Fruit fly (Drosophila melanogaster): ENCODE measurements around the gene Ddc.

Ddc gene

dm6 chr2L:19155937-19156736 is 36.0 kb upstream of the Ddc start:
- TF ChIP-seq fd96Ca (GFP tag; IDR thresholded peaks at IDR 0.05) (peak; percentile 64; the same call in 2 of the 3 replicates), CG10348 (GFP tag; IDR thresholded peaks at IDR 0.05) (no peak), CG4496 (GFP tag; IDR thresholded peaks at IDR 0.05) (peak; percentile 72), CG8301 (tag; optimal IDR thresholded peaks at IDR 0.05) (peak; percentile 32), CG13204 (GFP tag; optimal IDR thresholded peaks at IDR 0.05) (peak; percentile 99), CG14655 (GFP tag; optimal IDR thresholded peaks at IDR 0.05) (peak; percentile 65), D1 (tag; optimal IDR thresholded peaks at IDR 0.05) (no peak), CG17806 (tag; optimal IDR thresholded peaks at IDR 0.05) (peak; percentile 75), CG9948 (tag; optimal IDR thresholded peaks at IDR 0.05) (peak; percentile 66), Pif1B (GFP tag; optimal IDR thresholded peaks at IDR 0.05) (peak; percentile 88), CG15710 (tag; optimal IDR thresholded peaks at IDR 0.05) (peak; percentile 83), CG12605 (GFP tag; IDR thresholded peaks at IDR 0.05) (peak; percentile 98), Pif1A (GFP tag; optimal IDR thresholded peaks at IDR 0.05) (peak; percentile 74), Snoo (tag; optimal IDR thresholded peaks at IDR 0.05) (no peak), Ets98B (GFP tag; IDR thresholded peaks at IDR 0.05) (0 out of 2 replicates have a peak, but pooled peaks have one; percentile 22), rn (GFP tag; IDR thresholded peaks at IDR 0.05) (no peak), CG32121 (GFP tag; IDR thresholded peaks at IDR 0.05) (no peak), EcR (GFP tag; optimal IDR thresholded peaks at IDR 0.05) (peak; percentile 98), CG34367 (tag; optimal IDR thresholded peaks at IDR 0.05) (peak; percentile 89), gl (tag; optimal IDR thresholded peaks at IDR 0.05) (peak; percentile 98), CG8159 (tag; optimal IDR thresholded peaks at IDR 0.05) (peak; percentile 76)

- TF ChIP-seq Pif1B (GFP tag; optimal IDR thresholded peaks at IDR 0.05) (peak; percentile 13), CG13204 (GFP tag; optimal IDR thresholded peaks at IDR 0.05) (peak; percentile 95), gl (tag; optimal IDR thresholded peaks at IDR 0.05) (peak; percentile 51), CG9948 (tag; optimal IDR thresholded peaks at IDR 0.05) (no peak), CG10348 (GFP tag; IDR thresholded peaks at IDR 0.05) (no peak), Snoo (tag; optimal IDR thresholded peaks at IDR 0.05) (no peak), fd96Ca (GFP tag; IDR thresholded peaks at IDR 0.05) (no peak), CG15710 (tag; optimal IDR thresholded peaks at IDR 0.05) (no peak), Pif1A (GFP tag; optimal IDR thresholded peaks at IDR 0.05) (no peak), CG14655 (GFP tag; optimal IDR thresholded peaks at IDR 0.05) (no peak), EcR (GFP tag; optimal IDR thresholded peaks at IDR 0.05) (peak; percentile 93), rn (GFP tag; IDR thresholded peaks at IDR 0.05) (no peak), CG34367 (tag; optimal IDR thresholded peaks at IDR 0.05) (no peak), Ets98B (GFP tag; IDR thresholded peaks at IDR 0.05) (no peak), CG32121 (GFP tag; IDR thresholded peaks at IDR 0.05) (no peak), CG4496 (GFP tag; IDR thresholded peaks at IDR 0.05) (no peak), CG17806 (tag; optimal IDR thresholded peaks at IDR 0.05) (no peak), D1 (tag; optimal IDR thresholded peaks at IDR 0.05) (no peak), CG8159 (tag; optimal IDR thresholded peaks at IDR 0.05) (no peak), CG12605 (GFP tag; IDR thresholded peaks at IDR 0.05) (peak; percentile 24; the same call in 1 of the 2 replicates), CG8301 (tag; optimal IDR thresholded peaks at IDR 0.05) (no peak)
These were observed 34.8 kb upstream of the Ddc start for dm6 chr2L:19154893-19155389.

- TF ChIP-seq CG15710 (tag; optimal IDR thresholded peaks at IDR 0.05), result no peak
- TF ChIP-seq CG14655 (GFP tag; optimal IDR thresholded peaks at IDR 0.05), result no peak
- TF ChIP-seq CG10348 (GFP tag; IDR thresholded peaks at IDR 0.05), result no peak
- TF ChIP-seq CG13204 (GFP tag; optimal IDR thresholded peaks at IDR 0.05), result no peak
- TF ChIP-seq CG12605 (GFP tag; IDR thresholded peaks at IDR 0.05), result no peak
- TF ChIP-seq CG34367 (tag; optimal IDR thresholded peaks at IDR 0.05), result no peak
- TF ChIP-seq Snoo (tag; optimal IDR thresholded peaks at IDR 0.05), result no peak
- TF ChIP-seq Pif1A (GFP tag; optimal IDR thresholded peaks at IDR 0.05), result no peak
- TF ChIP-seq Ets98B (GFP tag; IDR thresholded peaks at IDR 0.05), result no peak
- no peak for TF ChIP-seq CG9948 (tag; optimal IDR thresholded peaks at IDR 0.05)
- no peak for TF ChIP-seq CG8301 (tag; optimal IDR thresholded peaks at IDR 0.05)
- TF ChIP-seq Pif1B (GFP tag; optimal IDR thresholded peaks at IDR 0.05), result no peak
- no peak for TF ChIP-seq EcR (GFP tag; optimal IDR thresholded peaks at IDR 0.05)
- no peak for TF ChIP-seq D1 (tag; optimal IDR thresholded peaks at IDR 0.05)
These were observed 26.5 kb upstream of the Ddc start for dm6 chr2L:19146645-19147044.

- TF ChIP-seq CG15710 (tag; optimal IDR thresholded peaks at IDR 0.05) (no peak), CG13204 (GFP tag; optimal IDR thresholded peaks at IDR 0.05) (peak; percentile 67), EcR (GFP tag; optimal IDR thresholded peaks at IDR 0.05) (peak; percentile 76)
These were observed 25.9 kb upstream of the Ddc start for dm6 chr2L:19146047-19146446.

dm6 chr2L:19144115-19144514 is 24.0 kb upstream of the Ddc start:
- no peak for TF ChIP-seq Ets98B (GFP tag; IDR thresholded peaks at IDR 0.05)
- peak; percentile 17 for TF ChIP-seq CG9948 (tag; optimal IDR thresholded peaks at IDR 0.05)
- peak; percentile 80 for TF ChIP-seq EcR (GFP tag; optimal IDR thresholded peaks at IDR 0.05)
- no peak for TF ChIP-seq Snoo (tag; optimal IDR thresholded peaks at IDR 0.05)
- TF ChIP-seq CG4496 (GFP tag; IDR thresholded peaks at IDR 0.05), result peak; percentile 55; the same call in 2 of the 3 replicates
- TF ChIP-seq CG8301 (tag; optimal IDR thresholded peaks at IDR 0.05), result no peak
- TF ChIP-seq CG17806 (tag; optimal IDR thresholded peaks at IDR 0.05), result peak; percentile 0
- peak; percentile 38 for TF ChIP-seq CG8159 (tag; optimal IDR thresholded peaks at IDR 0.05)
- TF ChIP-seq fd96Ca (GFP tag; IDR thresholded peaks at IDR 0.05), result peak; percentile 60; the same call in 2 of the 3 replicates
- TF ChIP-seq rn (GFP tag; IDR thresholded peaks at IDR 0.05), result no peak
- no peak for TF ChIP-seq Pif1B (GFP tag; optimal IDR thresholded peaks at IDR 0.05)
- TF ChIP-seq CG15710 (tag; optimal IDR thresholded peaks at IDR 0.05), result peak; percentile 46
- no peak for TF ChIP-seq CG10348 (GFP tag; IDR thresholded peaks at IDR 0.05)
- TF ChIP-seq D1 (tag; optimal IDR thresholded peaks at IDR 0.05), result no peak
- TF ChIP-seq CG13204 (GFP tag; optimal IDR thresholded peaks at IDR 0.05), result peak; percentile 78
- TF ChIP-seq CG32121 (GFP tag; IDR thresholded peaks at IDR 0.05), result no peak
- TF ChIP-seq gl (tag; optimal IDR thresholded peaks at IDR 0.05), result peak; percentile 59
- TF ChIP-seq CG12605 (GFP tag; IDR thresholded peaks at IDR 0.05), result 0 out of 2 replicates have a peak, but pooled peaks have one; percentile 41
- no peak for TF ChIP-seq Pif1A (GFP tag; optimal IDR thresholded peaks at IDR 0.05)
- peak; percentile 26 for TF ChIP-seq CG14655 (GFP tag; optimal IDR thresholded peaks at IDR 0.05)
- no peak for TF ChIP-seq CG34367 (tag; optimal IDR thresholded peaks at IDR 0.05)
